Fruit fly (Drosophila melanogaster): Measurements from ENCODE around the gene Sbat.

Sbat gene

DNA sequence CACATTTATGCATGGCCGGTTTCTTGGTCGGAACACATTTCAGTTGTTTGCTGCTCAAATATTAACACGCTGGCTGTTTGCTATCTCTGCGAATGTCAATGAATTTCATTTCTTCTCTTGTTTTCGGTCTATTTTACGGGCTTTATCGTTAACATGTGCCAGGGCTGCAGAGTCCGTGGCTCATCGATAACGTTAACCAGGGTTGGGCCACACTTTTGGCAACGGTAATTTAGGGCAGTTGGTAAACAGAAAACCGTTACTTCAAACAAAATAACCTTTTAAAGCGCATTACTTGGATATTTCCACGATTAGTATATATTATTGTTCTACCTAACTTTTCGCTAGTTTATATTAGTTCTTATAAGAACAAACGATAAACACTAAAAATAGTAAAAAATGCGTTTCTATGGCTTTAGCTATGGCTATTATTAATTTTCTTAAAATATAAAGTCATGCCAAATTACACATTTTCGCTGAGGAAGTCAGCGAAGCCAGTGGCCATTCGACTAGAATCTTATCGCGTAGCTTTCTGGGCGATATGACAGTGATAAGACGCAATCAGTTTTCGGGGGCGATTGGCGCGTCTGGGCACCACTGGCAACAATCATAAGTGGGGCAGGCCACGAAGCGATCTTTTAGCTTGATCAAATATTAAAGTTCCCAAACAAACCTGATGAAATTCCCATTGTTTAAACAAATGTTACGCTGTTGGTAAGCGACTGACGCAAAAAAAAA is 5.0 kb downstream of the Sbat start (continued):
- TF ChIP-seq Max (GFP tag; optimal IDR thresholded peaks at IDR 0.05) (peak; percentile 25), CG6813 (GFP tag; optimal IDR thresholded peaks at IDR 0.05) (peak; percentile 74), CG13123 (GFP tag; optimal IDR thresholded peaks at IDR 0.05) (peak; percentile 43), CG12219 (GFP tag; optimal IDR thresholded peaks at IDR 0.05) (peak; percentile 25), sna (GFP tag; IDR thresholded peaks at IDR 0.05; ENCODE audit: partially characterized antibody) (no peak), insv (GFP tag; optimal IDR thresholded peaks at IDR 0.05) (peak in 1 of 2 experiments; percentile 49), Lim3 (GFP tag; IDR thresholded peaks at IDR 0.05) (no peak), gsb-n (tag; optimal IDR thresholded peaks at IDR 0.05) (peak; percentile 40), CG12391 (tag; optimal IDR thresholded peaks at IDR 0.05) (peak; percentile 58), twi (tag; optimal IDR thresholded peaks at IDR 0.05) (no peak), Sox102F (GFP tag; optimal IDR thresholded peaks at IDR 0.05) (peak; percentile 30), Oaz (GFP tag; IDR thresholded peaks at IDR 0.05) (no peak), jing (GFP tag; optimal IDR thresholded peaks at IDR 0.05) (no peak), CG13775 (GFP tag; optimal IDR thresholded peaks at IDR 0.05) (peak; percentile 48), Atf6 (GFP tag; IDR thresholded peaks at IDR 0.05) (peak; percentile 68), onecut (GFP tag; IDR thresholded peaks at IDR 0.05) (peak; percentile 71), CG1233 (GFP tag; optimal IDR thresholded peaks at IDR 0.05) (peak; percentile 8), NC2α (GFP tag; optimal IDR thresholded peaks at IDR 0.05) (no peak), cwo (GFP tag; optimal IDR thresholded peaks at IDR 0.05) (peak; percentile 26), Med (GFP tag) (peak; percentile 86), CG10366 (GFP tag; IDR thresholded peaks at IDR 0.05) (peak; percentile 35; the same call in 1 of the 2 replicates), D19B (GFP tag; optimal IDR thresholded peaks at IDR 0.05) (peak; percentile 14), Abd-B (GFP tag; optimal IDR thresholded peaks at IDR 0.05) (peak; percentile 34), CG10267 (tag; optimal IDR thresholded peaks at IDR 0.05) (peak; percentile 38), tup (GFP tag; optimal IDR thresholded peaks at IDR 0.05) (peak; percentile 29), Hr78 (GFP tag; optimal IDR thresholded peaks at IDR 0.05) (peak in 1 of 2 experiments; percentile 7), Hsf (GFP tag; optimal IDR thresholded peaks at IDR 0.05) (peak; percentile 49), CG33557 (GFP tag; optimal IDR thresholded peaks at IDR 0.05) (no peak), Sry-δ (GFP tag; optimal IDR thresholded peaks at IDR 0.05) (peak; percentile 41), CG3065 (GFP tag; optimal IDR thresholded peaks at IDR 0.05) (no peak), Nf-YC (tag; optimal IDR thresholded peaks at IDR 0.05) (peak; percentile 55), Deaf1 (tag; optimal IDR thresholded peaks at IDR 0.05) (peak; percentile 27), CG17802 (tag; optimal IDR thresholded peaks at IDR 0.05) (no peak), tx (GFP tag; optimal IDR thresholded peaks at IDR 0.05) (peak; percentile 12), CG2199 (GFP tag; IDR thresholded peaks at IDR 0.05) (0 out of 3 replicates have a peak, but pooled peaks have one; percentile 69), Sin3A (optimal IDR thresholded peaks at IDR 0.05) (peak; percentile 20), CG4707 (GFP tag; optimal IDR thresholded peaks at IDR 0.05) (peak; percentile 23), row (GFP tag; IDR thresholded peaks at IDR 0.05) (peak; percentile 79), CG17359 (tag; optimal IDR thresholded peaks at IDR 0.05) (peak; percentile 61), B-H2 (GFP tag; optimal IDR thresholded peaks at IDR 0.05) (peak; percentile 7), CG11085 (GFP tag; IDR thresholded peaks at IDR 0.05) (no peak), Camta (GFP tag; optimal IDR thresholded peaks at IDR 0.05) (peak; percentile 59), CG17361 (GFP tag; IDR thresholded peaks at IDR 0.05) (peak; percentile 49; the same call in 2 of the 3 replicates), CG3281 (GFP tag; optimal IDR thresholded peaks at IDR 0.05) (peak; percentile 86), da (GFP tag; optimal IDR thresholded peaks at IDR 0.05) (no peak), CG14441 (GFP tag; IDR thresholded peaks at IDR 0.05) (peak; percentile 55), Awh (GFP tag; IDR thresholded peaks at IDR 0.05) (peak; percentile 76), sob (GFP tag; IDR thresholded peaks at IDR 0.05) (peak; percentile 76), CG4820 (GFP tag; optimal IDR thresholded peaks at IDR 0.05) (peak; percentile 13), CTCF (GFP tag; optimal IDR thresholded peaks at IDR 0.05) (no peak)
